Fruit fly (Drosophila melanogaster) whole organism, pupa: ENCODE data around the gene CCDC151.

Experiments used
- CG10348 ChIP-seq: fragments of 200-800 bp; sonication (Bioruptor generic); IDR thresholded peaks from 2 replicates; pipeline ENCODE4 v1.3.6; 2022; ENCODE audit warnings: missing biosample characterization, missing genetic modification characterization
- CG12605 ChIP-seq: fragments of 200-800 bp; sonication (Bioruptor generic); IDR thresholded peaks from 2 replicates; pipeline ENCODE4 v1.3.6; 2022; ENCODE audit warnings: missing biosample characterization, missing genetic modification characterization
- CG17806 ChIP-seq: fragments of 200-800 bp; sonication (Bioruptor generic); optimal IDR thresholded peaks from 2 replicates; lab custom pipeline; 2018; ENCODE audit warnings: missing biosample characterization, mild to moderate bottlenecking, missing genetic modification characterization, moderate library complexity
- CG34367 ChIP-seq: fragments of 200-800 bp; sonication (Bioruptor generic); optimal IDR thresholded peaks from 2 replicates; lab custom pipeline; 2018; ENCODE audit warnings: missing biosample characterization, mild to moderate bottlenecking, missing genetic modification characterization
- CG4496 ChIP-seq: fragments of 200-800 bp; sonication (Bioruptor generic); IDR thresholded peaks from 3 replicates; pipeline ENCODE4 v1.3.6; 2022; ENCODE audit warnings: missing biosample characterization, missing genetic modification characterization
- CG9948 ChIP-seq: fragments of 200-800 bp; sonication (Bioruptor generic); optimal IDR thresholded peaks from 2 replicates; lab custom pipeline; 2018; ENCODE audit warnings: missing biosample characterization, mild to moderate bottlenecking, missing genetic modification characterization, moderate library complexity
- EcR ChIP-seq: fragments of 200-800 bp; sonication (Bioruptor generic); optimal IDR thresholded peaks from 3 replicates; lab custom pipeline; 2019; ENCODE audit warnings: missing biosample characterization, missing genetic modification characterization, mild to moderate bottlenecking, moderate library complexity, missing genetic modification reagents
- Ets98B ChIP-seq: fragments of 200-800 bp; sonication (Bioruptor generic); IDR thresholded peaks from 2 replicates; pipeline ENCODE4 v1.3.6; 2022; ENCODE audit warnings: missing biosample characterization, missing genetic modification characterization
- Pif1A ChIP-seq: fragments of 200-800 bp; sonication (Bioruptor generic); optimal IDR thresholded peaks from 3 replicates; lab custom pipeline; 2016; ENCODE audit warnings: missing biosample characterization, missing genetic modification characterization
- fd96Ca ChIP-seq: fragments of 200-800 bp; sonication (Bioruptor generic); IDR thresholded peaks from 3 replicates; pipeline ENCODE4 v1.3.6; 2022; ENCODE audit warnings: missing biosample characterization, missing genetic modification characterization
- rn ChIP-seq: fragments of 200-800 bp; sonication (Bioruptor generic); IDR thresholded peaks from 2 replicates; pipeline ENCODE4 v1.3.6; 2022; ENCODE audit warnings: missing biosample characterization, missing genetic modification characterization

DNA sequence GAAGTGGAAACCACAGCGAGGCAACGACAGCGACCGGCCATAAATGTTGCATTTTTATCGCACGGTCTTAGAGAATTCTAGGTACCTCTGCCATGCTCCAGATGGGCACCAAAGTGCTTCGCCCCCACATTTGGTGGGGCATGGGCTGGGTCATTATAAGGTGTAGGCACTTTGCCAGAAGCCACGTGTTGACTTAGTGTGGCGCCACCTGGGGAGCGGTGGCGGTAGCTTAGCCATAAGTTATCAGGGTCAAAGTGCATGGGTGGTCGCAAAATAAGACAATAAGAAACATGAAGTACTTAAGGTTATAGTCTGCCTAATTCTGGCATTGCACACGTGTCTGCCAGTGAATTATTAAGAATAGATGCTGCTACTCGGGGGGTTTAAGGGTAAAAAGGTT is 11.6 kb downstream of the CCDC151 start:
- TF ChIP-seq EcR (no peak), CG34367 (tag; lab: Kevin White, UChicago) (no peak), CG10348 (GFP tag; lab: Robert Waterston, UW) (no peak), Ets98B (no peak), CG12605 (GFP tag; lab: Robert Waterston, UW) (no peak), Pif1A (GFP tag; lab: Kevin White, UChicago) (no peak), fd96Ca (GFP tag; lab: Robert Waterston, UW) (no peak), CG9948 (tag; lab: Kevin White, UChicago) (no peak), rn (GFP tag; lab: Robert Waterston, UW) (no peak), CG4496 (GFP tag; lab: Robert Waterston, UW) (no peak), CG17806 (tag; lab: Kevin White, UChicago) (no peak)
